Fruit fly (Drosophila melanogaster): ENCODE measurements around the gene GstD7.

dm6 chr3R:12385949-12386348 lies 7.6 kb downstream of the GstD7 start, which contains the start of gene Sol1:
- no peak for TF ChIP-seq CG14711 (tag; optimal IDR thresholded peaks at IDR 0.05)
- no peak for TF ChIP-seq CG1620 (GFP tag; optimal IDR thresholded peaks at IDR 0.05)
- TF ChIP-seq toe (GFP tag; optimal IDR thresholded peaks at IDR 0.05) = no peak

Measured in whole organism, adult.